Worm (Caenorhabditis elegans): ENCODE measurements around the gene C07G3.15.

- TF ChIP-seq flt-1 (GFP tag; IDR thresholded peaks at IDR 0.05) (no peak), ztf-29 (GFP tag; IDR thresholded peaks at IDR 0.05) (no peak), ztf-23 (GFP tag; IDR thresholded peaks at IDR 0.05) (no peak)
Observed at ce11 chrV:3543344-3543743, 46.6 kb upstream of the C07G3.15 start, which contains the start of gene nhr-222.
